Worm (Caenorhabditis elegans): ENCODE data around the gene F32D1.3.

Gene F32D1.3

ce11 chrV:4382298-4382697, 20.9 kb upstream of the F32D1.3 start, which contains the start of gene F13A2.1:
Gene F13A2.1 (minus strand): TSS chrV:4382398.
- TF ChIP-seq sptf-1 (tag; optimal IDR thresholded peaks at IDR 0.05) (no peak), mep-1 (tag; optimal IDR thresholded peaks at IDR 0.05) (no peak)

ce11 chrV:4377622-4378021, 16.3 kb upstream of the F32D1.3 start, which contains the start of gene F32D1.8:
Gene F32D1.8 (minus strand): TSS chrV:4377722.
- TF ChIP-seq flh-1 (GFP tag; optimal IDR thresholded peaks at IDR 0.05): no peak
- TF ChIP-seq nhr-237 (tag; optimal IDR thresholded peaks at IDR 0.05): no peak
- TF ChIP-seq unc-39 (tag; optimal IDR thresholded peaks at IDR 0.05): no peak
- TF ChIP-seq ham-2 (GFP tag; optimal IDR thresholded peaks at IDR 0.05): no peak
- TF ChIP-seq nhr-28 (tag; optimal IDR thresholded peaks at IDR 0.05): no peak
- no peak for TF ChIP-seq snpc-4 (tag; optimal IDR thresholded peaks at IDR 0.05)

- TF ChIP-seq mab-5 (tag; optimal IDR thresholded peaks at IDR 0.05): no peak
These were observed 14.6 kb upstream of the F32D1.3 start, which contains the start of gene F32D1.7 for ce11 chrV:4375807-4376564. Gene F32D1.7 (minus strand): TSS chrV:4376173.

DNA sequence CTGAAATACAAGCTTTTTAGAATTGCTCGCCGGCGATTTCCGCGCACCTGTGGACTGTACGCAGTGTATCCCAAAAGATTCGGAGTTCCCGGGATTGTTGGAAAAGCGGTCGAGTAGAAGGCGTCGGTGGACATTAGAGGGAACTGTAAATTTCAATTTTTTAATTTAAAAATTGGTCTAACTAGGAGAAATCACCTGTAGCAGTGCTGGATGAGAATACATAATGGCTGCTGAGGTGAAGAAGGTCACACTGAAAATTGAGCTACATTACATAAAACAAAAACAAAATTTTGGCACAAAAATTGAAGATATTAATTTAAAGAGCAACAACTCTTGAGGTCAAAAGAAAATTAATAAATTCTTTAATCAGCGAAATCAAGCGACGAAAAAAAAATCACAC, 13.3 kb upstream of the F32D1.3 start, which contains the start of gene neg-1:
neg-1 (minus strand) TSS at position 250 of the 400 bp plus-strand sequence.
- TF ChIP-seq nhr-12 (tag; optimal IDR thresholded peaks at IDR 0.05): no peak
- TF ChIP-seq ces-1 (GFP tag; optimal IDR thresholded peaks at IDR 0.05): no peak
- TF ChIP-seq lin-13 (tag; optimal IDR thresholded peaks at IDR 0.05): no peak
- no peak for TF ChIP-seq snpc-4 (tag; optimal IDR thresholded peaks at IDR 0.05)
- TF ChIP-seq elt-1 (tag; optimal IDR thresholded peaks at IDR 0.05; ENCODE audit: borderline replicate concordance, insufficient read depth): no peak
- TF ChIP-seq tbx-8 (GFP tag; optimal IDR thresholded peaks at IDR 0.05): no peak
- no peak for TF ChIP-seq unc-62 (GFP tag; optimal IDR thresholded peaks at IDR 0.05)
- TF ChIP-seq mab-5 (tag; optimal IDR thresholded peaks at IDR 0.05): no peak
- no peak for TF ChIP-seq pha-4 (tag; optimal IDR thresholded peaks at IDR 0.05)
- no peak for TF ChIP-seq lsy-2 (tag; optimal IDR thresholded peaks at IDR 0.05)
- TF ChIP-seq flh-1 (GFP tag; optimal IDR thresholded peaks at IDR 0.05): no peak
- TF ChIP-seq unc-120 (tag; optimal IDR thresholded peaks at IDR 0.05; ENCODE audit: poor library complexity, severe bottlenecking): no peak
- no peak for TF ChIP-seq drap-1 (GFP tag; optimal IDR thresholded peaks at IDR 0.05)
- no peak for TF ChIP-seq unc-39 (tag; optimal IDR thresholded peaks at IDR 0.05)
- no peak for TF ChIP-seq bed-3 (GFP tag; optimal IDR thresholded peaks at IDR 0.05)
- TF ChIP-seq nhr-2 (tag; optimal IDR thresholded peaks at IDR 0.05): no peak
- no peak for TF ChIP-seq lin-32 (GFP tag; optimal IDR thresholded peaks at IDR 0.05)
- TF ChIP-seq ztf-11 (tag; optimal IDR thresholded peaks at IDR 0.05): no peak

DNA sequence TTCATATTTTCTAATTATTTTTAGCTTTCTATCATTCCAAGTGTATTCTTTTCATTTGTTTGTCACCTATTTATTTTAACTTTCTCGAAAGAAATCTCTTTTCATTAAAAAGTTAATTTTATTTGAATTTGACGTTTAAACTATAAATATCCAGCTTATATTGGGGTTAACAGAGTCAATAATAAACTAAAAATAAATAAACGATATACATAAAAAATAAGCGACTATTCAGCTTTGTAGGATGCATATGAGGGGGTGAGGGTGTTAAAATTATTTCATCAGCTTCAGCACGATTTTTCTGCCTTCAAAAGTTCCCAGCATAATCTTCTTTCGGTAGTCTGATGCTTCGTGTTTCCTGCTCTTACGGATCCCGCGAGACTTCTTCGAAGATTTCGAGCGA, 12.3 kb upstream of the F32D1.3 start:
- TF ChIP-seq nhr-76 (tag; optimal IDR thresholded peaks at IDR 0.05) (no peak), mep-1 (tag; optimal IDR thresholded peaks at IDR 0.05) (no peak), ceh-83 (GFP tag; optimal IDR thresholded peaks at IDR 0.05) (no peak), sem-2 (GFP tag; optimal IDR thresholded peaks at IDR 0.05) (no peak), pha-4 (tag; optimal IDR thresholded peaks at IDR 0.05) (no peak), tbx-8 (GFP tag; optimal IDR thresholded peaks at IDR 0.05) (no peak), ces-1 (GFP tag; optimal IDR thresholded peaks at IDR 0.05) (no peak), zip-8 (tag; optimal IDR thresholded peaks at IDR 0.05) (no peak), ceh-43 (GFP tag; optimal IDR thresholded peaks at IDR 0.05) (no peak), snpc-4 (tag; optimal IDR thresholded peaks at IDR 0.05) (no peak), blmp-1 (tag; optimal IDR thresholded peaks at IDR 0.05) (no peak), drap-1 (GFP tag; optimal IDR thresholded peaks at IDR 0.05) (no peak), M03D4.4 (tag; optimal IDR thresholded peaks at IDR 0.05) (no peak), sptf-1 (tag; optimal IDR thresholded peaks at IDR 0.05) (no peak), lin-13 (tag; optimal IDR thresholded peaks at IDR 0.05) (no peak), ham-2 (GFP tag; optimal IDR thresholded peaks at IDR 0.05) (no peak), lsy-2 (tag; optimal IDR thresholded peaks at IDR 0.05) (no peak), nhr-237 (tag; optimal IDR thresholded peaks at IDR 0.05) (no peak)
